Fruit fly (Drosophila melanogaster) whole organism, embryonic: Measurements from ENCODE around the gene CG12723.

Source experiments
- Aef1 ChIP-seq: fragments of 200-800 bp; sonication (Bioruptor generic); IDR thresholded peaks from 3 replicates; pipeline ENCODE4 v1.3.6; 2022; ENCODE audit warnings: missing biosample characterization, missing genetic modification characterization
- BtbVII ChIP-seq: fragments of 200-800 bp; sonication (Bioruptor generic); optimal IDR thresholded peaks from 3 replicates; lab custom pipeline; 2017; ENCODE audit warnings: missing biosample characterization, mild to moderate bottlenecking, missing genetic modification characterization
- C15 ChIP-seq: fragments of 200-800 bp; sonication (Bioruptor generic); IDR thresholded peaks from 3 replicates; pipeline ENCODE4 v1.3.6; 2022; ENCODE audit warnings: missing biosample characterization, missing genetic modification characterization
- CG10366 ChIP-seq: fragments of 200-800 bp; sonication (Bioruptor generic); IDR thresholded peaks from 2 replicates; pipeline ENCODE4 v1.3.6; 2022; ENCODE audit warnings: missing biosample characterization, missing genetic modification characterization
- CG10979 ChIP-seq: fragments of 200-800 bp; sonication (Bioruptor generic); optimal IDR thresholded peaks from 2 replicates; lab custom pipeline; 2018; ENCODE audit warnings: missing biosample characterization, mild to moderate bottlenecking, missing genetic modification characterization, moderate library complexity
- CG11085 ChIP-seq: fragments of 200-800 bp; sonication (Bioruptor generic); IDR thresholded peaks from 2 replicates; pipeline ENCODE4 v1.3.6; 2022; ENCODE audit warnings: missing biosample characterization, missing genetic modification characterization
- CG12104 ChIP-seq: fragments of 200-800 bp; sonication (Bioruptor generic); optimal IDR thresholded peaks from 3 replicates; lab custom pipeline; 2016; ENCODE audit warnings: missing biosample characterization, missing genetic modification characterization
- CG12219 ChIP-seq: fragments of 200-800 bp; sonication (Bioruptor generic); optimal IDR thresholded peaks from 3 replicates; lab custom pipeline; 2018; ENCODE audit warnings: missing biosample characterization, mild to moderate bottlenecking, missing genetic modification characterization
- CG12942 ChIP-seq: fragments of 200-800 bp; sonication (Bioruptor generic); optimal IDR thresholded peaks from 3 replicates; lab custom pipeline; 2016; ENCODE audit warnings: missing biosample characterization, missing genetic modification characterization
- CG14014 ChIP-seq: fragments of 200-800 bp; sonication (Bioruptor generic); IDR thresholded peaks from 2 replicates; pipeline ENCODE4 v1.3.6; 2022; ENCODE audit warnings: missing biosample characterization, missing genetic modification characterization
- CG14860 ChIP-seq: fragments of 200-800 bp; sonication (Bioruptor generic); IDR thresholded peaks from 3 replicates; pipeline ENCODE4 v1.3.6; 2022; ENCODE audit warnings: missing biosample characterization, missing genetic modification characterization; ENCODE audit not compliant: partially characterized antibody
- CG15073 ChIP-seq: fragments of 200-800 bp; sonication (Bioruptor generic); optimal IDR thresholded peaks from 2 replicates; lab custom pipeline; 2016; ENCODE audit warnings: missing biosample characterization, missing genetic modification characterization
- CG15269 ChIP-seq: fragments of 200-800 bp; sonication (Bioruptor generic); optimal IDR thresholded peaks from 2 replicates; lab custom pipeline; 2018; ENCODE audit warnings: missing biosample characterization, mild to moderate bottlenecking, missing genetic modification characterization, moderate library complexity
- CG1529 ChIP-seq: fragments of 200-800 bp; sonication (Bioruptor generic); optimal IDR thresholded peaks from 3 replicates; lab custom pipeline; 2018; ENCODE audit warnings: missing biosample characterization, missing genetic modification characterization
- CG17186 ChIP-seq: fragments of 200-800 bp; sonication (Bioruptor generic); optimal IDR thresholded peaks from 3 replicates; lab custom pipeline; 2017; ENCODE audit warnings: missing biosample characterization, missing genetic modification reagents, missing genetic modification characterization
- CG3065 ChIP-seq: fragments of 200-800 bp; sonication (Bioruptor generic); optimal IDR thresholded peaks from 2 replicates; lab custom pipeline; 2016; ENCODE audit warnings: missing biosample characterization, missing genetic modification characterization
- CG33557 ChIP-seq: fragments of 200-800 bp; sonication (Bioruptor generic); optimal IDR thresholded peaks from 2 replicates; lab custom pipeline; 2019; ENCODE audit warnings: missing biosample characterization, mild to moderate bottlenecking, missing genetic modification characterization, moderate library complexity
- CG3838 ChIP-seq: fragments of 200-800 bp; sonication (Bioruptor generic); optimal IDR thresholded peaks from 3 replicates; lab custom pipeline; 2016; ENCODE audit warnings: missing biosample characterization, missing genetic modification characterization
- CG4854 ChIP-seq: fragments of 200-800 bp; sonication (Bioruptor generic); optimal IDR thresholded peaks from 2 replicates; lab custom pipeline; 2016; ENCODE audit warnings: missing biosample characterization, missing genetic modification characterization, inconsistent platforms
- CG5180 ChIP-seq: fragments of 200-800 bp; sonication (Bioruptor generic); optimal IDR thresholded peaks from 3 replicates; lab custom pipeline; 2017; ENCODE audit warnings: missing biosample characterization, missing genetic modification characterization, mild to moderate bottlenecking, moderate library complexity, missing genetic modification reagents
- CG7928 ChIP-seq: fragments of 200-800 bp; sonication (Bioruptor generic); optimal IDR thresholded peaks from 2 replicates; lab custom pipeline; 2017; ENCODE audit warnings: missing biosample characterization, mild to moderate bottlenecking, missing genetic modification characterization
- CG7963 ChIP-seq: fragments of 200-800 bp; sonication (Bioruptor generic); IDR thresholded peaks from 3 replicates; pipeline ENCODE4 v1.3.6; 2022; ENCODE audit warnings: missing biosample characterization, missing genetic modification characterization; ENCODE audit not compliant: partially characterized antibody
- CG8089 ChIP-seq: fragments of 200-800 bp; sonication (Bioruptor generic); optimal IDR thresholded peaks from 3 replicates; lab custom pipeline; 2016; ENCODE audit warnings: missing biosample characterization, missing genetic modification characterization
- CG8281 ChIP-seq: fragments of 200-800 bp; sonication (Bioruptor generic); optimal IDR thresholded peaks from 2 replicates; lab custom pipeline; 2018; ENCODE audit warnings: missing biosample characterization, mild to moderate bottlenecking, missing genetic modification characterization, moderate library complexity
- CG9727 ChIP-seq: fragments of 200-800 bp; sonication (Bioruptor generic); optimal IDR thresholded peaks from 3 replicates; lab custom pipeline; 2017; ENCODE audit warnings: missing biosample characterization, mild to moderate bottlenecking, missing genetic modification characterization
- Camta ChIP-seq: fragments of 200-800 bp; sonication (Bioruptor generic); optimal IDR thresholded peaks from 2 replicates; lab custom pipeline; 2016; ENCODE audit warnings: missing biosample characterization, missing genetic modification characterization
- D19B ChIP-seq: fragments of 200-800 bp; sonication (Bioruptor generic); optimal IDR thresholded peaks from 2 replicates; lab custom pipeline; 2017; ENCODE audit warnings: missing biosample characterization, mild to moderate bottlenecking, missing genetic modification characterization
- HmgD ChIP-seq: fragments of 200-800 bp; sonication (Bioruptor generic); optimal IDR thresholded peaks from 3 replicates; lab custom pipeline; 2016; ENCODE audit warnings: missing biosample characterization, missing genetic modification characterization
- Mrtf ChIP-seq: fragments of 200-800 bp; sonication (Bioruptor generic); IDR thresholded peaks from 3 replicates; pipeline ENCODE4 v1.3.6; 2022; ENCODE audit warnings: missing biosample characterization, missing genetic modification characterization
- Neu2 ChIP-seq: fragments of 200-800 bp; sonication (Bioruptor generic); optimal IDR thresholded peaks from 3 replicates; lab custom pipeline; 2016; ENCODE audit warnings: missing biosample characterization, missing genetic modification characterization, borderline replicate concordance
- Taf1 ChIP-seq: fragments of 200-800 bp; sonication (Bioruptor generic); IDR thresholded peaks from 2 replicates; pipeline ENCODE4 v1.3.6; 2022; ENCODE audit warnings: missing biosample characterization, missing genetic modification characterization
- Xrp1 ChIP-seq: fragments of 200-800 bp; sonication (Bioruptor generic); IDR thresholded peaks from 2 replicates; pipeline ENCODE4 v1.3.6; 2022; ENCODE audit warnings: missing biosample characterization, missing genetic modification characterization
- cad ChIP-seq: fragments of >200 bp; optimal IDR thresholded peaks from 2 replicates; lab custom pipeline; 2017; ENCODE audit warnings: missing biosample characterization, missing genetic modification characterization
- chif ChIP-seq, 2 experiments: fragments of 200-800 bp; sonication (Bioruptor generic); optimal IDR thresholded peaks; 3 replicates each; lab custom pipeline; 2016; ENCODE audit warnings: missing biosample characterization in 2 of 2, missing genetic modification characterization in 2 of 2
- corto ChIP-seq: fragments of 200-800 bp; sonication (Bioruptor generic); optimal IDR thresholded peaks from 2 replicates; lab custom pipeline; 2016; ENCODE audit warnings: missing biosample characterization, mild to moderate bottlenecking, missing genetic modification characterization, moderate library complexity
- danr ChIP-seq: fragments of 200-800 bp; sonication (Bioruptor generic); IDR thresholded peaks from 2 replicates; pipeline ENCODE4 v1.3.6; 2022; ENCODE audit warnings: missing biosample characterization, missing genetic modification characterization
- dm ChIP-seq: fragments of 200-800 bp; sonication (Bioruptor generic); optimal IDR thresholded peaks from 3 replicates; lab custom pipeline; 2016; ENCODE audit warnings: missing biosample characterization, missing genetic modification characterization
- dmrt11E ChIP-seq: fragments of 200-800 bp; sonication (Bioruptor generic); optimal IDR thresholded peaks from 3 replicates; lab custom pipeline; 2018; ENCODE audit warnings: missing biosample characterization, mild to moderate bottlenecking, missing genetic modification characterization, moderate library complexity
- dpn ChIP-seq, 2 experiments: fragments of 200-800 bp; sonication (Bioruptor generic); optimal IDR thresholded peaks; 3 replicates each; lab custom pipeline; 2016; ENCODE audit warnings: missing biosample characterization in 2 of 2, missing genetic modification characterization in 2 of 2
- eyg ChIP-seq: fragments of 200-800 bp; sonication (Bioruptor generic); optimal IDR thresholded peaks from 3 replicates; lab custom pipeline; 2016; ENCODE audit warnings: missing biosample characterization, missing genetic modification characterization
- hth ChIP-seq: fragments of >200 bp; optimal IDR thresholded peaks from 2 replicates; lab custom pipeline; 2017; ENCODE audit warnings: inconsistent platforms
- mirr ChIP-seq: fragments of 200-800 bp; sonication (Bioruptor generic); optimal IDR thresholded peaks from 3 replicates; lab custom pipeline; 2018; ENCODE audit warnings: missing biosample characterization, mild to moderate bottlenecking, missing genetic modification characterization
- nerfin-2 ChIP-seq: fragments of 200-800 bp; sonication (Bioruptor generic); IDR thresholded peaks from 2 replicates; pipeline ENCODE4 v1.3.6; 2022; ENCODE audit warnings: missing biosample characterization, missing genetic modification characterization; ENCODE audit not compliant: partially characterized antibody
- pb ChIP-seq: fragments of 200-800 bp; sonication (Bioruptor generic); optimal IDR thresholded peaks from 3 replicates; lab custom pipeline; 2016; ENCODE audit warnings: missing biosample characterization, missing genetic modification characterization
- prd ChIP-seq, 3 experiments: fragments of >200 bp in 2 of 3; fragments of 200-800 bp in 1 of 3; sonication (Bioruptor generic) in 1 of 3; optimal IDR thresholded peaks in 2 of 3; IDR thresholded peaks in 1 of 3; 2 replicates in 2 of 3; 3 replicates in 1 of 3; pipeline versions ENCODE4 v1.3.6 to Lab custom; 2017 to 2022; ENCODE audit warnings: missing biosample characterization in 1 of 3, missing genetic modification characterization in 1 of 3
- rib ChIP-seq: fragments of 200-800 bp; sonication (Bioruptor generic); IDR thresholded peaks from 2 replicates; pipeline ENCODE4 v1.3.6; 2022; ENCODE audit warnings: missing biosample characterization, missing genetic modification characterization
- shn ChIP-seq: fragments of 200-800 bp; sonication (Bioruptor generic); optimal IDR thresholded peaks from 3 replicates; lab custom pipeline; 2016; ENCODE audit warnings: missing biosample characterization, missing genetic modification characterization
- trem ChIP-seq: fragments of 200-800 bp; optimal IDR thresholded peaks from 3 replicates; lab custom pipeline; 2019; ENCODE audit warnings: missing biosample characterization, mild to moderate bottlenecking, missing genetic modification characterization, moderate library complexity
- tx ChIP-seq: fragments of 200-800 bp; sonication (Bioruptor generic); optimal IDR thresholded peaks from 2 replicates; lab custom pipeline; 2016; ENCODE audit warnings: missing biosample characterization, missing genetic modification characterization
- yki ChIP-seq: fragments of >200 bp; optimal IDR thresholded peaks from 3 replicates; lab custom pipeline; 2018
- zf30C ChIP-seq: fragments of 200-800 bp; sonication (Bioruptor generic); optimal IDR thresholded peaks from 3 replicates; lab custom pipeline; 2018; ENCODE audit warnings: missing biosample characterization, mild to moderate bottlenecking, missing genetic modification characterization

The CG12723 gene

dm6 chrX:13159481-13159880 is 32.2 kb downstream of the CG12723 start, which contains the start of the genes Bap60 and CG12096 (continued):
- TF ChIP-seq CG15269 (tag; lab: Kevin White, UChicago), result peak; percentile 69
- TF ChIP-seq prd (optimal IDR thresholded peaks at IDR 0.05; lab: Kevin White, UChicago), result no peak
- TF ChIP-seq prd (GFP tag; IDR thresholded peaks at IDR 0.05; lab: Robert Waterston, UW), result peak; percentile 76
- peak; percentile 35 for TF ChIP-seq CG12219 (GFP tag; lab: Kevin White, UChicago)
- TF ChIP-seq CG8089 (GFP tag; lab: Kevin White, UChicago), result peak; percentile 55
- peak; percentile 57 for TF ChIP-seq pb (GFP tag; lab: Kevin White, UChicago)
- TF ChIP-seq dm (GFP tag; lab: Kevin White, UChicago), result peak; percentile 86
- TF ChIP-seq Mrtf (GFP tag; lab: Robert Waterston, UW), result peak; percentile 59; the same call in 1 of the 3 replicates
- peak; percentile 44 for TF ChIP-seq CG3065
- peak; percentile 39 for TF ChIP-seq CG8281
- peak; percentile 23 for TF ChIP-seq Neu2 (GFP tag; lab: Kevin White, UChicago)
- peak; percentile 38 for TF ChIP-seq mirr (GFP tag; lab: Kevin White, UChicago)
- TF ChIP-seq cad (GFP tag; lab: Kevin White, UChicago), result no peak
- TF ChIP-seq CG14014 (GFP tag; lab: Robert Waterston, UW), result peak; percentile 56; the same call in 1 of the 2 replicates
- TF ChIP-seq zf30C (GFP tag; lab: Kevin White, UChicago), result no peak
- TF ChIP-seq CG10979, result peak; percentile 68
- TF ChIP-seq eyg (GFP tag; lab: Kevin White, UChicago), result peak; percentile 66
- TF ChIP-seq hth, result no peak
- peak; percentile 81 for TF ChIP-seq CG7963 (GFP tag; lab: Robert Waterston, UW)
- peak; percentile 21 for TF ChIP-seq CG1529
- peak; percentile 98 for TF ChIP-seq CG7928 (GFP tag; lab: Kevin White, UChicago)
- TF ChIP-seq CG12104, result peak; percentile 5
- peak; percentile 74 for TF ChIP-seq CG9727 (GFP tag; lab: Kevin White, UChicago)
- TF ChIP-seq D19B (GFP tag; lab: Kevin White, UChicago), result no peak
- TF ChIP-seq CG5180 (GFP tag; lab: Kevin White, UChicago), result peak; percentile 51
- TF ChIP-seq dmrt11E (tag; lab: Kevin White, UChicago), result peak; percentile 69
- peak; percentile 56 for TF ChIP-seq CG4854 (GFP tag; lab: Kevin White, UChicago)
- peak; percentile 84 for TF ChIP-seq HmgD (GFP tag; lab: Kevin White, UChicago)
- TF ChIP-seq CG14860 (GFP tag; lab: Robert Waterston, UW), result peak; percentile 94
- TF ChIP-seq C15 (GFP tag; lab: Robert Waterston, UW), result no peak
- peak; percentile 69 for TF ChIP-seq Camta (GFP tag; lab: Kevin White, UChicago)
- TF ChIP-seq nerfin-2 (GFP tag; lab: Robert Waterston, UW), result peak; percentile 84
- TF ChIP-seq CG10366 (GFP tag; lab: Robert Waterston, UW), result peak; percentile 72
- no peak for TF ChIP-seq CG3838 (GFP tag; lab: Kevin White, UChicago)
- TF ChIP-seq BtbVII (GFP tag; lab: Kevin White, UChicago), result peak; percentile 30
- TF ChIP-seq CG12942 (GFP tag; lab: Kevin White, UChicago), result peak; percentile 72
- TF ChIP-seq shn (GFP tag; lab: Kevin White, UChicago), result peak; percentile 85
- TF ChIP-seq trem (tag; lab: Kevin White, UChicago), result peak; percentile 86
- TF ChIP-seq Xrp1 (GFP tag; lab: Robert Waterston, UW), result peak; percentile 47; the same call in 1 of the 2 replicates
- TF ChIP-seq chif (GFP tag; optimal IDR thresholded peaks at IDR 0.05; lab: Kevin White, UChicago), result peak; percentile 62 to 65
- TF ChIP-seq rib (GFP tag; lab: Robert Waterston, UW), result no peak
- no peak for TF ChIP-seq Taf1 (GFP tag; lab: Robert Waterston, UW)
- peak; percentile 66 for TF ChIP-seq Aef1
- no peak for TF ChIP-seq danr (GFP tag; lab: Robert Waterston, UW)
- peak; percentile 81 to 82 for TF ChIP-seq dpn (GFP tag; optimal IDR thresholded peaks at IDR 0.05; lab: Kevin White, UChicago)
- peak; percentile 68 for TF ChIP-seq CG17186 (GFP tag; lab: Kevin White, UChicago)
- TF ChIP-seq CG33557 (GFP tag; lab: Kevin White, UChicago), result peak; percentile 68
- TF ChIP-seq tx (GFP tag; lab: Kevin White, UChicago), result peak; percentile 69
- TF ChIP-seq corto (GFP tag; lab: Kevin White, UChicago), result no peak
- no peak for TF ChIP-seq CG11085 (GFP tag; lab: Robert Waterston, UW)
- TF ChIP-seq yki, result no peak
- TF ChIP-seq CG15073 (GFP tag; lab: Kevin White, UChicago), result no peak
